Fruit fly (Drosophila melanogaster) whole organism, pupa: ENCODE data around the gene CG46281.

Experiments used
- CG10348 ChIP-seq: fragments of 200-800 bp; sonication (Bioruptor generic); IDR thresholded peaks from 2 replicates; pipeline ENCODE4 v1.3.6; 2022; ENCODE audit warnings: missing biosample characterization, missing genetic modification characterization
- CG12605 ChIP-seq: fragments of 200-800 bp; sonication (Bioruptor generic); IDR thresholded peaks from 2 replicates; pipeline ENCODE4 v1.3.6; 2022; ENCODE audit warnings: missing biosample characterization, missing genetic modification characterization
- CG13204 ChIP-seq: fragments of 200-800 bp; sonication (Bioruptor generic); optimal IDR thresholded peaks from 2 replicates; lab custom pipeline; 2018; ENCODE audit warnings: missing biosample characterization, mild to moderate bottlenecking, missing genetic modification characterization, moderate library complexity
- CG14655 ChIP-seq: fragments of 200-800 bp; sonication (Bioruptor generic); optimal IDR thresholded peaks from 3 replicates; lab custom pipeline; 2017; ENCODE audit warnings: mild to moderate bottlenecking, missing biosample characterization, missing genetic modification reagents, missing genetic modification characterization
- CG15710 ChIP-seq: fragments of 200-800 bp; sonication (Bioruptor generic); optimal IDR thresholded peaks from 2 replicates; lab custom pipeline; 2018; ENCODE audit warnings: missing biosample characterization, mild to moderate bottlenecking, missing genetic modification characterization, moderate library complexity
- CG17806 ChIP-seq: fragments of 200-800 bp; sonication (Bioruptor generic); optimal IDR thresholded peaks from 2 replicates; lab custom pipeline; 2018; ENCODE audit warnings: missing biosample characterization, mild to moderate bottlenecking, missing genetic modification characterization, moderate library complexity
- CG32121 ChIP-seq: fragments of 200-800 bp; sonication (Bioruptor generic); IDR thresholded peaks from 2 replicates; pipeline ENCODE4 v1.3.6; 2022; ENCODE audit warnings: missing biosample characterization, missing genetic modification characterization
- CG34367 ChIP-seq: fragments of 200-800 bp; sonication (Bioruptor generic); optimal IDR thresholded peaks from 2 replicates; lab custom pipeline; 2018; ENCODE audit warnings: missing biosample characterization, mild to moderate bottlenecking, missing genetic modification characterization
- CG4496 ChIP-seq: fragments of 200-800 bp; sonication (Bioruptor generic); IDR thresholded peaks from 3 replicates; pipeline ENCODE4 v1.3.6; 2022; ENCODE audit warnings: missing biosample characterization, missing genetic modification characterization
- CG8159 ChIP-seq: fragments of 200-800 bp; sonication (Bioruptor generic); optimal IDR thresholded peaks from 3 replicates; lab custom pipeline; 2018; ENCODE audit warnings: missing biosample characterization, mild to moderate bottlenecking, missing genetic modification characterization, moderate library complexity
- CG8301 ChIP-seq: fragments of 200-800 bp; sonication (Bioruptor generic); optimal IDR thresholded peaks from 2 replicates; lab custom pipeline; 2018; ENCODE audit warnings: missing biosample characterization, mild to moderate bottlenecking, missing genetic modification characterization
- CG9948 ChIP-seq: fragments of 200-800 bp; sonication (Bioruptor generic); optimal IDR thresholded peaks from 2 replicates; lab custom pipeline; 2018; ENCODE audit warnings: missing biosample characterization, mild to moderate bottlenecking, missing genetic modification characterization, moderate library complexity
- D1 ChIP-seq: fragments of 200-800 bp; sonication (Bioruptor generic); optimal IDR thresholded peaks from 2 replicates; lab custom pipeline; 2018; ENCODE audit warnings: missing biosample characterization, mild to moderate bottlenecking, missing genetic modification characterization, moderate library complexity
- EcR ChIP-seq: fragments of 200-800 bp; sonication (Bioruptor generic); optimal IDR thresholded peaks from 3 replicates; lab custom pipeline; 2019; ENCODE audit warnings: missing biosample characterization, missing genetic modification characterization, mild to moderate bottlenecking, moderate library complexity, missing genetic modification reagents
- Ets98B ChIP-seq: fragments of 200-800 bp; sonication (Bioruptor generic); IDR thresholded peaks from 2 replicates; pipeline ENCODE4 v1.3.6; 2022; ENCODE audit warnings: missing biosample characterization, missing genetic modification characterization
- Pif1A ChIP-seq: fragments of 200-800 bp; sonication (Bioruptor generic); optimal IDR thresholded peaks from 3 replicates; lab custom pipeline; 2016; ENCODE audit warnings: missing biosample characterization, missing genetic modification characterization
- Pif1B ChIP-seq: fragments of 200-800 bp; sonication (Bioruptor generic); optimal IDR thresholded peaks from 3 replicates; lab custom pipeline; 2016; ENCODE audit warnings: missing biosample characterization, missing genetic modification characterization
- Snoo ChIP-seq: fragments of 200-800 bp; sonication (Bioruptor generic); optimal IDR thresholded peaks from 3 replicates; lab custom pipeline; 2017; ENCODE audit warnings: missing biosample characterization, mild to moderate bottlenecking, missing genetic modification characterization, inconsistent platforms
- fd96Ca ChIP-seq: fragments of 200-800 bp; sonication (Bioruptor generic); IDR thresholded peaks from 3 replicates; pipeline ENCODE4 v1.3.6; 2022; ENCODE audit warnings: missing biosample characterization, missing genetic modification characterization
- gl ChIP-seq: fragments of 200-800 bp; sonication (Bioruptor generic); optimal IDR thresholded peaks from 2 replicates; lab custom pipeline; 2018; ENCODE audit warnings: missing biosample characterization, mild to moderate bottlenecking, missing genetic modification characterization
- rn ChIP-seq: fragments of 200-800 bp; sonication (Bioruptor generic); IDR thresholded peaks from 2 replicates; pipeline ENCODE4 v1.3.6; 2022; ENCODE audit warnings: missing biosample characterization, missing genetic modification characterization

CG46281 gene

dm6 chr3R:12982167-12982981 lies 47.7 kb downstream of the CG46281 start:
- TF ChIP-seq CG10348 = peak; percentile 13; the same call in 1 of the 2 replicates
- peak; percentile 27; the same call in 1 of the 2 replicates for TF ChIP-seq rn (GFP tag; lab: Robert Waterston, UW)
- peak; percentile 52 for TF ChIP-seq gl (tag; lab: Kevin White, UChicago)
- peak; percentile 69 for TF ChIP-seq CG8159 (tag; lab: Kevin White, UChicago)
- peak; percentile 69 for TF ChIP-seq CG8301
- TF ChIP-seq Snoo = peak; percentile 51
- TF ChIP-seq CG32121 = peak; percentile 74
- peak; percentile 84 for TF ChIP-seq EcR (GFP tag; lab: Kevin White, UChicago)
- TF ChIP-seq CG4496 (GFP tag; lab: Robert Waterston, UW) = peak; percentile 79
- peak; percentile 75 for TF ChIP-seq Ets98B (GFP tag; lab: Robert Waterston, UW)
- peak; percentile 59; the same call in 1 of the 3 replicates for TF ChIP-seq fd96Ca (GFP tag; lab: Robert Waterston, UW)
- TF ChIP-seq CG12605 (GFP tag; lab: Robert Waterston, UW) = peak; percentile 64
- TF ChIP-seq Pif1B (GFP tag; lab: Kevin White, UChicago) = peak; percentile 67
- peak; percentile 56 for TF ChIP-seq CG9948
- peak; percentile 64 for TF ChIP-seq CG34367 (tag; lab: Kevin White, UChicago)
- peak; percentile 74 for TF ChIP-seq D1
- peak; percentile 63 for TF ChIP-seq CG17806
- peak; percentile 67 for TF ChIP-seq CG15710 (tag; lab: Kevin White, UChicago)
- TF ChIP-seq CG14655 = no peak
- no peak for TF ChIP-seq CG13204 (GFP tag; lab: Kevin White, UChicago)
- TF ChIP-seq Pif1A (GFP tag; lab: Kevin White, UChicago) = peak; percentile 29

dm6 chr3R:12981334-12982166 lies 48.6 kb downstream of the CG46281 start:
- TF ChIP-seq Snoo (peak; percentile 66), Ets98B (GFP tag; lab: Robert Waterston, UW) (peak; percentile 29), CG15710 (tag; lab: Kevin White, UChicago) (peak; percentile 72), CG14655 (peak; percentile 86), CG8301 (peak; percentile 76), Pif1B (GFP tag; lab: Kevin White, UChicago) (peak; percentile 46), CG17806 (peak; percentile 73), gl (tag; lab: Kevin White, UChicago) (no peak), CG12605 (GFP tag; lab: Robert Waterston, UW) (peak; percentile 54; the same call in 1 of the 2 replicates), CG8159 (tag; lab: Kevin White, UChicago) (peak; percentile 87), rn (GFP tag; lab: Robert Waterston, UW) (0 out of 2 replicates have a peak, but pooled peaks have one; percentile 17), CG10348 (no peak), CG34367 (tag; lab: Kevin White, UChicago) (peak; percentile 65), CG13204 (GFP tag; lab: Kevin White, UChicago) (peak; percentile 36), CG9948 (peak; percentile 76), Pif1A (GFP tag; lab: Kevin White, UChicago) (peak; percentile 80), CG32121 (peak; percentile 75), EcR (GFP tag; lab: Kevin White, UChicago) (peak; percentile 91), D1 (no peak), fd96Ca (GFP tag; lab: Robert Waterston, UW) (peak; percentile 43; the same call in 1 of the 3 replicates), CG4496 (GFP tag; lab: Robert Waterston, UW) (peak; percentile 73; the same call in 2 of the 3 replicates)

- TF ChIP-seq CG4496 (GFP tag; lab: Robert Waterston, UW) (0 out of 3 replicates have a peak, but pooled peaks have one; percentile 28), CG10348 (no peak), CG13204 (GFP tag; lab: Kevin White, UChicago) (no peak), CG8159 (tag; lab: Kevin White, UChicago) (no peak), CG9948 (no peak), Ets98B (GFP tag; lab: Robert Waterston, UW) (no peak; the same call in 1 of the 2 replicates), CG8301 (no peak), CG15710 (tag; lab: Kevin White, UChicago) (no peak)
Measured at dm6 chr3R:12980628-12981219, 49.4 kb downstream of the CG46281 start, which contains the start of gene Paip2. Paip2 (plus strand) TSS chr3R:12980792.
